Fruit fly (Drosophila melanogaster): ENCODE results near the gene ChLD3.

DNA sequence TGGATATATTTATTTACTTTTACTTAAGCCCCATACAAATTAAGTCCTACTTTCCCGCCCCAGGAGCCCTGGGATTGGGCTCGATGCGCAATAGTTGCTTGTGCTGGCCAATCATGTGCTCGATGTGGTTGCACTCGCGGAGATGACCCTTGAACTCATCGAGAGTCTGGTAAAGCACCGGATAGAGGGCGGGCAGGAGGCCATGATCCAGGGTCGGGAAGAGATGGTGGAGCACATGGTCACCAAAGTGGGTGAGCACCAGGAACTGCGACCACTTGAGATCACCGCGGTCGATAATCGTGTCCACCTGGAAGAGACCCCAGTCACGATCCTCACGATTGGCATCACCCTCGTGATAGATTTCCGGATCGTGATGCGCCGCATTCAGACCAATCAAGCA, 50.2 kb downstream of the ChLD3 start:
- TF ChIP-seq usp (GFP tag; optimal IDR thresholded peaks at IDR 0.05) (no peak), CG8478 (optimal IDR thresholded peaks at IDR 0.05) (no peak), pan (optimal IDR thresholded peaks at IDR 0.05) (no peak), EcR (GFP tag; optimal IDR thresholded peaks at IDR 0.05) (no peak)

Measured in whole organism.